Fruit fly (Drosophila melanogaster): Measurements from ENCODE around the gene Aldh.

- TF ChIP-seq psq (optimal IDR thresholded peaks at IDR 0.05) (no peak), CG8478 (optimal IDR thresholded peaks at IDR 0.05) (no peak)
Observed at dm6 chr2L:9349246-9349645, 37.9 kb upstream of the Aldh start, which contains the start of gene CG43350.
